Fruit fly (Drosophila melanogaster): Measurements from ENCODE around the gene Grl36b.

Grl36b gene

dm6 chr2L:18151134-18151825 lies 25.7 kb upstream of the Grl36b start (continued):
- peak; percentile 4 for TF ChIP-seq CG12942 (GFP tag; optimal IDR thresholded peaks at IDR 0.05)
- TF ChIP-seq CG13296 (GFP tag; optimal IDR thresholded peaks at IDR 0.05), result no peak
- no peak for TF ChIP-seq CG16813 (GFP tag; IDR thresholded peaks at IDR 0.05; ENCODE audit: partially characterized antibody)
- TF ChIP-seq CHES-1-like (GFP tag; optimal IDR thresholded peaks at IDR 0.05), result peak; percentile 66
- TF ChIP-seq nerfin-1 (tag; optimal IDR thresholded peaks at IDR 0.05), result no peak
- peak; percentile 29; the same call in 1 of the 2 replicates for TF ChIP-seq ato (GFP tag; IDR thresholded peaks at IDR 0.05; ENCODE audit: partially characterized antibody)
- TF ChIP-seq bcd (GFP tag; optimal IDR thresholded peaks at IDR 0.05), result peak; percentile 22
- peak; percentile 10 for TF ChIP-seq CG5245 (GFP tag; optimal IDR thresholded peaks at IDR 0.05)
- TF ChIP-seq CG33213 (GFP tag; optimal IDR thresholded peaks at IDR 0.05), result no peak
- no peak for TF ChIP-seq dati (GFP tag; IDR thresholded peaks at IDR 0.05)
- TF ChIP-seq Fer3 (tag; optimal IDR thresholded peaks at IDR 0.05), result no peak
- no peak for TF ChIP-seq az2 (GFP tag; optimal IDR thresholded peaks at IDR 0.05)
- peak; percentile 59; the same call in 1 of the 2 replicates for TF ChIP-seq CkIIα-i1 (GFP tag; IDR thresholded peaks at IDR 0.05)
- peak; percentile 62; the same call in 1 of the 2 replicates for TF ChIP-seq Rx (GFP tag; IDR thresholded peaks at IDR 0.05)
- TF ChIP-seq CG17328 (GFP tag; IDR thresholded peaks at IDR 0.05), result peak; percentile 29; the same call in 1 of the 2 replicates
- peak; percentile 50 for TF ChIP-seq Myb (GFP tag; optimal IDR thresholded peaks at IDR 0.05)
- peak; percentile 82 for TF ChIP-seq HmgD (GFP tag; optimal IDR thresholded peaks at IDR 0.05)
- TF ChIP-seq CG9727 (GFP tag; optimal IDR thresholded peaks at IDR 0.05), result peak; percentile 41
- TF ChIP-seq unc-4 (GFP tag; IDR thresholded peaks at IDR 0.05; ENCODE audit: partially characterized antibody), result 0 out of 2 replicates have a peak, but pooled peaks have one; percentile 23
- TF ChIP-seq cas (GFP tag; IDR thresholded peaks at IDR 0.05), result 0 out of 2 replicates have a peak, but pooled peaks have one; percentile 28
- peak; percentile 73; the same call in 1 of the 3 replicates for TF ChIP-seq H15 (GFP tag; IDR thresholded peaks at IDR 0.05)
- peak; percentile 1 for TF ChIP-seq Six4 (GFP tag; optimal IDR thresholded peaks at IDR 0.05)
- TF ChIP-seq yki (optimal IDR thresholded peaks at IDR 0.05), result no peak
- TF ChIP-seq Ptx1 (GFP tag; IDR thresholded peaks at IDR 0.05), result peak; percentile 67
- peak; percentile 62 for TF ChIP-seq dm (GFP tag; optimal IDR thresholded peaks at IDR 0.05)
- peak; percentile 56; the same call in 1 of the 2 replicates for TF ChIP-seq CG8765 (GFP tag; IDR thresholded peaks at IDR 0.05)
- peak; percentile 22 for TF ChIP-seq dmrt99B (tag; optimal IDR thresholded peaks at IDR 0.05)
- TF ChIP-seq CG17612 (GFP tag; IDR thresholded peaks at IDR 0.05), result 0 out of 2 replicates have a peak, but pooled peaks have one; percentile 56
- TF ChIP-seq ase (GFP tag; IDR thresholded peaks at IDR 0.05), result peak; percentile 75
- no peak for TF ChIP-seq CG16779 (GFP tag; IDR thresholded peaks at IDR 0.05)
- TF ChIP-seq Xrp1 (GFP tag; IDR thresholded peaks at IDR 0.05), result peak; percentile 50; the same call in 1 of the 2 replicates
- peak; percentile 32; the same call in 1 of the 3 replicates for TF ChIP-seq jigr1 (GFP tag; IDR thresholded peaks at IDR 0.05)
- peak; percentile 80 for TF ChIP-seq CG34422 (GFP tag; IDR thresholded peaks at IDR 0.05)
- TF ChIP-seq prd (optimal IDR thresholded peaks at IDR 0.05), result no peak
- peak; percentile 86 for TF ChIP-seq prd (GFP tag; IDR thresholded peaks at IDR 0.05)
- TF ChIP-seq Camta (GFP tag; optimal IDR thresholded peaks at IDR 0.05), result peak; percentile 32
- no peak for TF ChIP-seq CG31441 (GFP tag; IDR thresholded peaks at IDR 0.05)
- TF ChIP-seq CG10431 (GFP tag; optimal IDR thresholded peaks at IDR 0.05), result no peak
- peak; percentile 16 for TF ChIP-seq Dad (GFP tag; optimal IDR thresholded peaks at IDR 0.05)
- TF ChIP-seq CG4404 (GFP tag; IDR thresholded peaks at IDR 0.05), result peak; percentile 62
- peak; percentile 59 for TF ChIP-seq HLH3B (GFP tag; IDR thresholded peaks at IDR 0.05)
